Worm (Caenorhabditis elegans) whole organism, mixed stage, embryonic: ENCODE measurements around the gene T05H10.8.

Experiments
- M03D4.4 ChIP-seq: sonication (generic microtip); optimal IDR thresholded peaks from 2 replicates; lab custom pipeline; 2017; ENCODE audit warnings: mild to moderate bottlenecking, missing genetic modification characterization, missing compliant biosample characterization
- bed-3 ChIP-seq: fragments of 200-800 bp; sonication (Bioruptor generic); optimal IDR thresholded peaks from 3 replicates; lab custom pipeline; 2018; ENCODE audit warnings: mild to moderate bottlenecking, missing genetic modification characterization, moderate library complexity, missing compliant biosample characterization
- blmp-1 ChIP-seq: fragments of 150-350 bp; optimal IDR thresholded peaks from 2 replicates; lab custom pipeline; 2014; ENCODE audit warnings: missing biosample characterization, missing genetic modification characterization
- ceh-39 ChIP-seq: fragments of 150-350 bp; optimal IDR thresholded peaks from 2 replicates; lab custom pipeline; 2014; ENCODE audit warnings: missing biosample characterization, missing genetic modification characterization
- ceh-43 ChIP-seq: fragments of 200-800 bp; sonication (Bioruptor generic); optimal IDR thresholded peaks from 2 replicates; lab custom pipeline; 2018; ENCODE audit warnings: mild to moderate bottlenecking, missing genetic modification characterization, moderate library complexity, missing compliant biosample characterization
- ceh-83 ChIP-seq: fragments of 200-800 bp; sonication (Bioruptor generic); optimal IDR thresholded peaks from 2 replicates; lab custom pipeline; 2018; ENCODE audit warnings: mild to moderate bottlenecking, missing genetic modification characterization, missing compliant biosample characterization
- ces-1 ChIP-seq: fragments of 150-350 bp; optimal IDR thresholded peaks from 2 replicates; lab custom pipeline; 2014; ENCODE audit warnings: missing biosample characterization, missing genetic modification reagents, missing genetic modification characterization
- cnd-1 ChIP-seq: fragments of 200-800 bp; sonication (Bioruptor generic); optimal IDR thresholded peaks from 2 replicates; lab custom pipeline; 2018; ENCODE audit warnings: mild to moderate bottlenecking, missing genetic modification characterization, missing compliant biosample characterization
- drap-1 ChIP-seq: fragments of 200-800 bp; sonication (Bioruptor generic); optimal IDR thresholded peaks from 3 replicates; lab custom pipeline; 2018; ENCODE audit warnings: mild to moderate bottlenecking, missing genetic modification characterization, missing compliant biosample characterization
- elt-1 ChIP-seq: sonication (generic microtip); optimal IDR thresholded peaks from 2 replicates; lab custom pipeline; 2017; ENCODE audit warnings: missing genetic modification characterization, mild to moderate bottlenecking, missing compliant biosample characterization, antibody characterized with exemption, moderate library complexity, borderline replicate concordance; ENCODE audit not compliant: insufficient read depth
- elt-3 ChIP-seq: fragments of 150-350 bp; optimal IDR thresholded peaks from 2 replicates; lab custom pipeline; 2014; ENCODE audit warnings: missing biosample characterization, missing genetic modification characterization
- flh-1 ChIP-seq: fragments of 200-800 bp; sonication (Bioruptor generic); optimal IDR thresholded peaks from 2 replicates; lab custom pipeline; 2018; ENCODE audit warnings: mild to moderate bottlenecking, missing genetic modification characterization, moderate library complexity, missing compliant biosample characterization
- ham-2 ChIP-seq: fragments of 200-800 bp; sonication (Bioruptor generic); optimal IDR thresholded peaks from 2 replicates; lab custom pipeline; 2018; ENCODE audit warnings: mild to moderate bottlenecking, missing genetic modification characterization, missing compliant biosample characterization
- hlh-1 ChIP-seq: fragments of 150-350 bp; optimal IDR thresholded peaks from 2 replicates; lab custom pipeline; 2014; ENCODE audit warnings: missing biosample characterization, missing genetic modification reagents, missing genetic modification characterization
- lin-13 ChIP-seq: fragments of 150-350 bp; optimal IDR thresholded peaks from 2 replicates; lab custom pipeline; 2014; ENCODE audit warnings: missing biosample characterization, missing genetic modification characterization
- lin-32 ChIP-seq: fragments of 200-800 bp; sonication (Bioruptor generic); optimal IDR thresholded peaks from 2 replicates; lab custom pipeline; 2018; ENCODE audit warnings: mild to moderate bottlenecking, missing genetic modification characterization, missing compliant biosample characterization
- lsy-2 ChIP-seq: fragments of 150-350 bp; optimal IDR thresholded peaks from 2 replicates; lab custom pipeline; 2014; ENCODE audit warnings: missing biosample characterization, missing genetic modification characterization
- mab-5 ChIP-seq: fragments of 150-350 bp; optimal IDR thresholded peaks from 2 replicates; lab custom pipeline; 2014; ENCODE audit warnings: missing biosample characterization, missing genetic modification characterization
- mep-1 ChIP-seq: fragments of 150-350 bp; optimal IDR thresholded peaks from 2 replicates; lab custom pipeline; 2017; ENCODE audit warnings: missing biosample characterization, missing genetic modification reagents, missing genetic modification characterization, inconsistent platforms
- mls-2 ChIP-seq: sonication (generic microtip); optimal IDR thresholded peaks from 2 replicates; lab custom pipeline; 2016; ENCODE audit warnings: mild to moderate bottlenecking, missing genetic modification characterization, moderate library complexity, missing compliant biosample characterization
- nhr-12 ChIP-seq: fragments of 150-350 bp; optimal IDR thresholded peaks from 2 replicates; lab custom pipeline; 2014; ENCODE audit warnings: missing biosample characterization, missing genetic modification characterization
- nhr-2 ChIP-seq: fragments of 150-350 bp; optimal IDR thresholded peaks from 2 replicates; lab custom pipeline; 2014; ENCODE audit warnings: missing biosample characterization, missing genetic modification characterization
- nhr-237 ChIP-seq: fragments of 150-350 bp; optimal IDR thresholded peaks from 2 replicates; lab custom pipeline; 2014; ENCODE audit warnings: missing biosample characterization, missing genetic modification characterization
- nhr-28 ChIP-seq: fragments of 150-350 bp; optimal IDR thresholded peaks from 2 replicates; lab custom pipeline; 2014; ENCODE audit warnings: missing biosample characterization, missing genetic modification characterization
- nhr-76 ChIP-seq: sonication (generic microtip); optimal IDR thresholded peaks from 2 replicates; lab custom pipeline; 2017; ENCODE audit warnings: missing biosample characterization, missing genetic modification characterization
- pha-4 ChIP-seq: fragments of 150-350 bp; optimal IDR thresholded peaks from 2 replicates; lab custom pipeline; 2018; ENCODE audit warnings: missing biosample characterization, missing genetic modification reagents, missing genetic modification characterization
- sem-2 ChIP-seq: fragments of 200-800 bp; sonication (Bioruptor generic); optimal IDR thresholded peaks from 2 replicates; lab custom pipeline; 2018; ENCODE audit warnings: mild to moderate bottlenecking, missing genetic modification characterization, missing compliant biosample characterization
- snpc-4 ChIP-seq: fragments of 150-350 bp; optimal IDR thresholded peaks from 2 replicates; lab custom pipeline; 2014; ENCODE audit warnings: missing biosample characterization, missing genetic modification characterization
- sptf-1 ChIP-seq: sonication (generic microtip); optimal IDR thresholded peaks from 2 replicates; lab custom pipeline; 2017; ENCODE audit warnings: mild to moderate bottlenecking, missing genetic modification characterization, moderate library complexity, missing compliant biosample characterization
- tbx-8 ChIP-seq: fragments of 200-800 bp; sonication (Bioruptor generic); optimal IDR thresholded peaks from 2 replicates; lab custom pipeline; 2018; ENCODE audit warnings: mild to moderate bottlenecking, missing genetic modification characterization, moderate library complexity, missing compliant biosample characterization
- unc-120 ChIP-seq: sonication (generic microtip); optimal IDR thresholded peaks from 2 replicates; lab custom pipeline; 2017; ENCODE audit warnings: missing genetic modification characterization, missing compliant biosample characterization; ENCODE audit not compliant: poor library complexity, severe bottlenecking
- unc-39 ChIP-seq: fragments of 150-350 bp; optimal IDR thresholded peaks from 2 replicates; lab custom pipeline; 2014; ENCODE audit warnings: missing biosample characterization, missing genetic modification characterization
- unc-62 ChIP-seq: fragments of 150-350 bp; optimal IDR thresholded peaks from 2 replicates; lab custom pipeline; 2014; ENCODE audit warnings: missing biosample characterization, missing genetic modification reagents, missing genetic modification characterization
- zip-8 ChIP-seq: fragments of 150-350 bp; optimal IDR thresholded peaks from 2 replicates; lab custom pipeline; 2014; ENCODE audit warnings: missing biosample characterization, missing genetic modification characterization
- ztf-11 ChIP-seq: fragments of 150-350 bp; optimal IDR thresholded peaks from 2 replicates; lab custom pipeline; 2014; ENCODE audit warnings: missing biosample characterization, missing genetic modification characterization

Gene T05H10.8

DNA sequence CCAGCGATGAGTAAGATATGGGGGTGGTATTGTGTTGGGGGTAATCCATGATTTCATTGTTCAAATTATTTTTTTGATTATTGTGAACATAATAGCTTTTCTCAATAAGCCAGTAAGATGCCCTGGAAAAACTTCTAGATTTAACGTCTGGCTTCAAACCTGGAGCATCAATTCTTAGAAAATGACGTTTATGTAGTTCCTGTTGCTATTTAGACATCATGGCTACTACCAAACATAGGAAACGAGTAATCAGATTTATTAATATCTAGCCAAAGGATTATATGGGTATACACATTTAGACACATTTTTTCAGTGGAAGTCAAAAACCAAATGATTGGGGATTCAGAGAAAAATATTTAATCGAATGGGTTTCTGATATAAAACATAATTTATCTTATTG, 663 bp downstream of the T05H10.8 start:
- no peak for TF ChIP-seq mls-2 (tag; lab: Kevin White, UChicago)
- TF ChIP-seq nhr-2, result no peak
- TF ChIP-seq ces-1 (GFP tag; lab: Kevin White, UChicago), result no peak
- no peak for TF ChIP-seq lin-13 (tag; lab: Kevin White, UChicago)
- TF ChIP-seq snpc-4 (tag; lab: Kevin White, UChicago), result no peak
- no peak for TF ChIP-seq lin-32 (GFP tag; lab: Kevin White, UChicago)
- TF ChIP-seq unc-62 (GFP tag; lab: Kevin White, UChicago), result no peak
- TF ChIP-seq nhr-12 (tag; lab: Kevin White, UChicago), result no peak
- TF ChIP-seq M03D4.4 (tag; lab: Kevin White, UChicago), result no peak
- TF ChIP-seq ceh-83, result no peak
- TF ChIP-seq blmp-1 (tag; lab: Kevin White, UChicago), result no peak
- no peak for TF ChIP-seq cnd-1 (tag; lab: Kevin White, UChicago)
- TF ChIP-seq sptf-1 (tag; lab: Kevin White, UChicago), result no peak
- no peak for TF ChIP-seq ceh-39

DNA sequence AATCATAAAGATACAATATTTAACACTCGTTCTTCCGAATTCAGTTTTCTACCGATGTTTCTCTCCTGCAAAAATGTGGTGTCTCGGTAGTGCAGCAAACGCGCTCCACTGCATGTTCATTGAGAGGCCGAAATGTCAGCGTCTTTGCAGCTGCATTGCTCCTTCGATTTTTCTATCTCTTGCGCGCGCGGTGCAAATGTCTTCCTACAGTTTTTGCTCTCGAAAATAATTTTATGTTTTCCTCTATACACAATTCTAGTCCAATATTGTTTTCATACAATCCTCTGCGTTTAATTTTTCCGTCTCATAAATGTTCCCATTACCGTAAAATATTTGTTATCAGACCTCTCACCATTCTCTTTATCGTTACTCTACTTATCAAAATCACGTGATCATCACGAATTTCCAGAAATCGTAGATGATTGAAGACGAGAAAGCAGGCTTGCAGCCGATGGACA, 3.5 kb downstream of the T05H10.8 start, which contains the start of gene ufd-2:
ufd-2 (plus strand) TSS at position 408 of the 458 bp plus-strand sequence.
- TF ChIP-seq ztf-11 (tag; lab: Kevin White, UChicago) (no peak), unc-39 (tag; lab: Kevin White, UChicago) (no peak), nhr-2 (no peak), snpc-4 (tag; lab: Kevin White, UChicago) (no peak), mls-2 (tag; lab: Kevin White, UChicago) (no peak), unc-62 (GFP tag; lab: Kevin White, UChicago) (no peak), elt-3 (tag; lab: Kevin White, UChicago) (no peak), flh-1 (GFP tag; lab: Kevin White, UChicago) (no peak), sem-2 (no peak), ceh-43 (no peak), cnd-1 (tag; lab: Kevin White, UChicago) (peak; percentile 25), lsy-2 (tag; lab: Kevin White, UChicago) (peak; percentile 63), M03D4.4 (tag; lab: Kevin White, UChicago) (no peak), nhr-237 (tag; lab: Kevin White, UChicago) (peak; percentile 48), sptf-1 (tag; lab: Kevin White, UChicago) (no peak), pha-4 (tag; lab: Kevin White, UChicago) (peak; percentile 73), tbx-8 (no peak), ceh-83 (no peak), unc-120 (tag; lab: Kevin White, UChicago) (no peak), hlh-1 (tag; lab: Kevin White, UChicago) (peak; percentile 41), ces-1 (GFP tag; lab: Kevin White, UChicago) (peak; percentile 59), nhr-28 (no peak), ham-2 (GFP tag; lab: Kevin White, UChicago) (no peak), blmp-1 (tag; lab: Kevin White, UChicago) (no peak), mep-1 (tag; lab: Kevin White, UChicago) (peak; percentile 76), ceh-39 (peak; percentile 43), bed-3 (GFP tag; lab: Kevin White, UChicago) (no peak), drap-1 (GFP tag; lab: Kevin White, UChicago) (peak; percentile 41), lin-32 (GFP tag; lab: Kevin White, UChicago) (no peak), lin-13 (tag; lab: Kevin White, UChicago) (peak; percentile 76), mab-5 (tag; lab: Kevin White, UChicago) (no peak), nhr-76 (tag; lab: Kevin White, UChicago) (no peak), elt-1 (tag; lab: Kevin White, UChicago) (no peak), nhr-12 (tag; lab: Kevin White, UChicago) (no peak), zip-8 (tag; lab: Kevin White, UChicago) (no peak)

ce11 chrII:8065985-8066384, 7.1 kb downstream of the T05H10.8 start, which contains the start of gene pdha-1:
Gene pdha-1, plus strand, starts transcription at chrII:8066285.
- TF ChIP-seq ceh-39, result no peak
- no peak for TF ChIP-seq cnd-1 (tag; lab: Kevin White, UChicago)
- TF ChIP-seq M03D4.4 (tag; lab: Kevin White, UChicago), result no peak
- no peak for TF ChIP-seq tbx-8
- TF ChIP-seq nhr-12 (tag; lab: Kevin White, UChicago), result no peak
- TF ChIP-seq hlh-1 (tag; lab: Kevin White, UChicago), result no peak
- no peak for TF ChIP-seq nhr-28
- no peak for TF ChIP-seq drap-1 (GFP tag; lab: Kevin White, UChicago)
- no peak for TF ChIP-seq elt-1 (tag; lab: Kevin White, UChicago)
- TF ChIP-seq lin-32 (GFP tag; lab: Kevin White, UChicago), result no peak
- TF ChIP-seq, all 35 proteins: peak for 0
